Fruit fly (Drosophila melanogaster) whole organism, wandering third instar larva: ENCODE results near the gene Tdg.

Source experiments
- HLH106 ChIP-seq: fragments of 200-800 bp; optimal IDR thresholded peaks from 3 replicates; lab custom pipeline; 2019; ENCODE audit warnings: missing biosample characterization, mild to moderate bottlenecking, missing genetic modification characterization, moderate library complexity
- OdsH ChIP-seq: fragments of 200-800 bp; sonication (Bioruptor generic); optimal IDR thresholded peaks from 2 replicates; lab custom pipeline; 2016; ENCODE audit warnings: missing biosample characterization, mild to moderate bottlenecking, missing genetic modification characterization
- Rel ChIP-seq, 2 experiments: fragments of 200-800 bp; sonication (Bioruptor generic) in 1 of 2; optimal IDR thresholded peaks; 2 replicates in 1 of 2; 3 replicates in 1 of 2; lab custom pipeline; 2016 to 2019; ENCODE audit warnings: mild to moderate bottlenecking in 2 of 2, missing biosample characterization in 2 of 2, missing genetic modification characterization in 2 of 2, moderate library complexity in 1 of 2
- br ChIP-seq: fragments of 200-800 bp; sonication (Bioruptor generic); optimal IDR thresholded peaks from 2 replicates; lab custom pipeline; 2016; ENCODE audit warnings: missing biosample characterization, missing genetic modification characterization
- h ChIP-seq: fragments of 200-800 bp; sonication (Bioruptor generic); optimal IDR thresholded peaks from 3 replicates; lab custom pipeline; 2016; ENCODE audit warnings: missing biosample characterization, mild to moderate bottlenecking, missing genetic modification characterization
- pan ChIP-seq: fragments of >200 bp; optimal IDR thresholded peaks from 2 replicates; lab custom pipeline; 2017
- psq ChIP-seq: fragments of 200-800 bp; sonication (Bioruptor generic); optimal IDR thresholded peaks from 3 replicates; lab custom pipeline; 2017; ENCODE audit warnings: missing biosample characterization, mild to moderate bottlenecking, missing genetic modification characterization, moderate library complexity

DNA sequence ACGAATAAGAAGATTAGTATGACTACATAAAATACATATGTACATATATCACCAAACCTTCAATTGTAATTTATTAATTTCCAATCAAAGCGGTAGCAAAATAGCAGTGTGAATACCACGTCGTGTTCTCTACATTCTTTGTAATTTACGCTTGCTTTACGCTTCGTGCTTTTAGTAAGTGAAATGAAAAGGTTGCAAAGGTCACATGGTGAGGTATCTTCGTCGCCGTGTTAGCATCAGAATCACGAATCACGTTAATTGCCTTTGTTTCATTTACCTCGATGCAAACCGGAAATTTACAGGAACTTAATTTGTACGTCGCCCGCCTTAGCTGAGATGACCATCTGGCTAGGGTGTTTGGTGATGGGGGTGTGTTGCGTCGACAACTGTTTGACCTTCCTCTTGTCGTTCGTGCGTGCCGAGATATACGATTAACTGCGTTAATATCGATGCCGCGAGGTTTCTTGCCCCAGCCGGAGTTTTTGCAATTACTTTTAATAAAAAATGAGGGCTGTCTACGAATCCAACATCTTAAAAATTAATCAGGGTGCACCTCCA, 66.8 kb downstream of the Tdg start:
- TF ChIP-seq OdsH (GFP tag; lab: Kevin White, UChicago), result no peak
- TF ChIP-seq pan, result no peak
- TF ChIP-seq br (GFP tag; lab: Kevin White, UChicago), result no peak
- no peak for TF ChIP-seq Rel (GFP tag; optimal IDR thresholded peaks at IDR 0.05; lab: Kevin White, UChicago)
- TF ChIP-seq Rel (tag; optimal IDR thresholded peaks at IDR 0.05; lab: Kevin White, UChicago), result no peak
- no peak for TF ChIP-seq psq (GFP tag; lab: Kevin White, UChicago)
- no peak for TF ChIP-seq HLH106 (tag; lab: Kevin White, UChicago)
- TF ChIP-seq h (GFP tag; lab: Kevin White, UChicago), result no peak
